Fruit fly (Drosophila melanogaster) Kc167 (cell line): ENCODE measurements around the gene CG42237.

Experiments used
- Myc ChIP-seq: fragments of >200 bp; optimal IDR thresholded peaks from 2 replicates; lab custom pipeline; 2017; ENCODE audit warnings: missing external identifiers
- h ChIP-seq: fragments of >200 bp; optimal IDR thresholded peaks from 3 replicates; lab custom pipeline; 2018; ENCODE audit warnings: missing external identifiers
- psq ChIP-seq: fragments of >200 bp; optimal IDR thresholded peaks from 2 replicates; lab custom pipeline; 2017; ENCODE audit warnings: missing external identifiers

- TF ChIP-seq h (lab: Kevin White, UChicago) (no peak), psq (lab: Kevin White, UChicago) (no peak), Myc (no peak)
Measured at dm6 chrX:13088025-13088805, 26.7 kb upstream of the CG42237 start.
